Worm (Caenorhabditis elegans): ENCODE measurements around the gene hpd-1.
A peak's percentile ranks its signal among the peaks of the same experiment; 100 is the strongest.

The hpd-1 gene

ce11 chrIII:10506699-10507248, 28.6 kb upstream of the hpd-1 start, which contains the start of the genes sip-1 and sly-1 (continued):
- TF ChIP-seq attf-5 (GFP tag; optimal IDR thresholded peaks at IDR 0.05), result peak; percentile 66
- no peak for TF ChIP-seq ztf-3 (GFP tag; optimal IDR thresholded peaks at IDR 0.05)
- peak; percentile 25 for TF ChIP-seq snpc-1.1 (tag; optimal IDR thresholded peaks at IDR 0.05; ENCODE audit: insufficient read depth)
- no peak for TF ChIP-seq pbrm-1 (GFP tag; IDR thresholded peaks at IDR 0.05)
- no peak for TF ChIP-seq fkh-3 (tag; optimal IDR thresholded peaks at IDR 0.05)
- TF ChIP-seq F33H1.4 (GFP tag; IDR thresholded peaks at IDR 0.05), result peak; percentile 63
- no peak for TF ChIP-seq nhr-179 (tag; optimal IDR thresholded peaks at IDR 0.05)
- TF ChIP-seq sdz-38 (tag; optimal IDR thresholded peaks at IDR 0.05), result no peak
- TF ChIP-seq Y53F4B.3 (GFP tag; IDR thresholded peaks at IDR 0.05), result no peak
- peak; percentile 48 for TF ChIP-seq F23B12.7 (tag; optimal IDR thresholded peaks at IDR 0.05; ENCODE audit: insufficient read depth)
- TF ChIP-seq mel-28 (tag; optimal IDR thresholded peaks at IDR 0.05; ENCODE audit: borderline replicate concordance), result no peak
- TF ChIP-seq lin-26 (GFP tag; IDR thresholded peaks at IDR 0.05), result no peak
- no peak for TF ChIP-seq bed-1 (GFP tag; IDR thresholded peaks at IDR 0.05)
- peak in 1 of 3 experiments; percentile 84 for TF ChIP-seq lin-35 (GFP tag; optimal IDR thresholded peaks at IDR 0.05)
- 0 out of 2 replicates have a peak, but pooled peaks have one; percentile 23 for TF ChIP-seq rcor-1 (GFP tag; IDR thresholded peaks at IDR 0.05)
- TF ChIP-seq hlh-12 (tag; optimal IDR thresholded peaks at IDR 0.05), result no peak
- peak; percentile 54; the same call in 1 of the 2 replicates for TF ChIP-seq madf-8 (GFP tag; conservative IDR thresholded peaks at IDR 0.05)
- peak; percentile 16 for TF ChIP-seq snpc-1.3 (tag; optimal IDR thresholded peaks at IDR 0.05; ENCODE audit: insufficient read depth)
- no peak for TF ChIP-seq cebp-2 (GFP tag; IDR thresholded peaks at IDR 0.05)
- TF ChIP-seq madf-10 (tag; optimal IDR thresholded peaks at IDR 0.05), result no peak
- TF ChIP-seq tlf-1 (GFP tag; optimal IDR thresholded peaks at IDR 0.05), result peak; percentile 12
- TF ChIP-seq Y79H2A.3 (GFP tag; conservative IDR thresholded peaks at IDR 0.05), result no peak
- TF ChIP-seq nfya-1 (tag; optimal IDR thresholded peaks at IDR 0.05; ENCODE audit: borderline replicate concordance, insufficient read depth), result no peak
- TF ChIP-seq mcd-1 (GFP tag; IDR thresholded peaks at IDR 0.05), result peak; percentile 86
- TF ChIP-seq ceh-100 (GFP tag; IDR thresholded peaks at IDR 0.05), result 0 out of 2 replicates have a peak, but pooled peaks have one; percentile 16
- no peak for TF ChIP-seq B0336.3 (GFP tag; IDR thresholded peaks at IDR 0.05)
- peak; percentile 82 for TF ChIP-seq lin-40 (tag; optimal IDR thresholded peaks at IDR 0.05)
- peak; percentile 80; the same call in 1 of the 2 replicates for TF ChIP-seq B0019.2 (GFP tag; conservative IDR thresholded peaks at IDR 0.05)
- TF ChIP-seq Y67H2A.10 (GFP tag; conservative IDR thresholded peaks at IDR 0.05), result no peak
- TF ChIP-seq akir-1 (GFP tag; optimal IDR thresholded peaks at IDR 0.05), result no peak
- no peak for TF ChIP-seq ztf-28 (GFP tag; IDR thresholded peaks at IDR 0.05)
- peak; percentile 66 for TF ChIP-seq dpl-1 (GFP tag; optimal IDR thresholded peaks at IDR 0.05)
- peak; percentile 91 for TF ChIP-seq madf-6 (GFP tag; IDR thresholded peaks at IDR 0.05)
- peak; percentile 72 for TF ChIP-seq lin-54 (GFP tag; optimal IDR thresholded peaks at IDR 0.05)

DNA sequence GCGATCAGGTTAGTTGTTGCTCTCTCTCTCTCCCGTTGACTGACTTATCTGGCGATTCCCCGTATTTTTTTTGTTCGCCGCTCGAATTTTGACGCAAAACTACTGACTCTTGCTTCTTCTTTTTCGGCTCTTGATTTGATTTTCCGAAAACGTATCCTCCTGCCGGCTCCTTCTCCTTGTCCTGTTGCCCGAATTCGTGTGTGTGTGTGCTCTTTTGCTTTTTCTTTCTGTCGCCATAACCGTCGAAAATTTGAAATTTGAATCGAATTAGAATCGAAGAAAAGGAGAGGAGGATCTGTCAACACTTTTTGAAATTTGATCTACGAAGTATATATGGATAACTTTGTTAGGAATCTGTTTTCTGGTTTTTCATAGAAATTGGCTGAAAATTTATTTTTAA, 22.8 kb upstream of the hpd-1 start:
- TF ChIP-seq snpc-4 (GFP tag; optimal IDR thresholded peaks at IDR 0.05) (no peak), snpc-4 (tag; optimal IDR thresholded peaks at IDR 0.05) (no peak), hlh-12 (tag; optimal IDR thresholded peaks at IDR 0.05) (no peak), akir-1 (GFP tag; optimal IDR thresholded peaks at IDR 0.05) (no peak), nhr-27 (tag; optimal IDR thresholded peaks at IDR 0.05) (no peak), let-526 (GFP tag; IDR thresholded peaks at IDR 0.05) (no peak), nhr-90 (tag; optimal IDR thresholded peaks at IDR 0.05) (no peak), cebp-1 (GFP tag; IDR thresholded peaks at IDR 0.05) (no peak), cebp-1 (tag; optimal IDR thresholded peaks at IDR 0.05) (no peak), F57A8.1 (GFP tag; optimal IDR thresholded peaks at IDR 0.05) (no peak), mxl-1 (tag; optimal IDR thresholded peaks at IDR 0.05) (no peak), athp-1 (tag; optimal IDR thresholded peaks at IDR 0.05) (no peak), F55B11.4 (tag; optimal IDR thresholded peaks at IDR 0.05; ENCODE audit: borderline replicate concordance, insufficient read depth) (no peak), zfh-2 (GFP tag; conservative IDR thresholded peaks at IDR 0.05) (no peak), tbx-9 (tag; optimal IDR thresholded peaks at IDR 0.05; ENCODE audit: borderline replicate concordance) (no peak), sptf-2 (GFP tag; optimal IDR thresholded peaks at IDR 0.05) (no peak), mcd-1 (GFP tag; IDR thresholded peaks at IDR 0.05) (no peak), F10E7.11 (tag; optimal IDR thresholded peaks at IDR 0.05) (no peak)
